Worm (Caenorhabditis elegans): ENCODE results near the gene T24B8.7.

DNA sequence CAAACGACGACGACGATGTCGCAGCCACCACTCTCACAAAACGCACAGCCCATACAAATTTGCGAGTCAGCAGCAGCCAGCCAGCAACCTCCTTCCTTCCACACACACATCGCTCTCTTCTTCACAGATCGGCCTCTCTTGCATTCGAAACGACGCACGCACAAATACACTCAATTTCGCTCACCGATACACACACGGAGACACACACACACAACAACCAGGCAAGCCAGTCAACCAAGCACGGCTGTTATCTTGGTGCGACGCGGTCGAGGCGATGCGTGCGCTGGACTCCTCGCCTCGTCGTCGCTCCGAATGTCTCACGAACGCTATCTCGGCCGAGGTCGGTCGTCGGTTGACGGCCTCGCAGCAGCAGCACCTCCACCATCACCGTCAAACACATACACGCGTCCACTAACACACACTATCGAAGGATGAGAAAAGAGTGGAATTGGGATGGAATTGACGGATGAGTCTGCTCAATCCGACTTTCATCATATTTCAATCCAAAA lies 6.9 kb upstream of the T24B8.7 start:
- TF ChIP-seq lsy-2 (tag; optimal IDR thresholded peaks at IDR 0.05) (peak; percentile 62 to 86), unc-39 (tag; optimal IDR thresholded peaks at IDR 0.05) (peak; percentile 86)

All from whole organism, L2 larva.